Worm (Caenorhabditis elegans) whole organism, L1 larva: Measurements from ENCODE around the gene C06E2.9.

Experiments used
- ceh-8 ChIP-seq: fragments of 200-800 bp; sonication (Bioruptor generic); optimal IDR thresholded peaks from 2 replicates; lab custom pipeline; 2018; ENCODE audit warnings: mild to moderate bottlenecking, missing genetic modification characterization, moderate library complexity, missing compliant biosample characterization
- pqm-1 ChIP-seq: sonication (generic microtip); optimal IDR thresholded peaks from 3 replicates; lab custom pipeline; 2017; ENCODE audit warnings: missing biosample characterization, missing genetic modification characterization

DNA sequence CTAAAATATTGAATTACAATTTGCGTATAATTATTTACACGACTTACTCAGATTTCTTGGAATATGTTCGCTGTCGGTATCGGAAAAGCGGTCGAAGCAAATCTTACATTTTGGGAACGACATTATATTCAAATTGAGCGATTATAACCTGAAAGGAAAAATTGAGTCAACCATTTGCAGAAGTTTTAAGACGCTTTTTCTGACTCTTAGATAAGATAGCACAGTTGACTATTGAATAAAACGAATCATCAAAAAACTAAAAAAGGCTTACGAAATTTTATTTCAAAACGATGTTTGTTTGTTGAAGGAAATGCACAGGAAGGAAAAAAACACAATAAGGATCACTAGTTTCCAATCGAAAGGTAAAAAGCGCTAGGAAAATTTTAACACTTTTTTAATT, 32.7 kb upstream of the C06E2.9 start, which contains the start of gene rcs-1:
- TF ChIP-seq pqm-1 (tag; lab: Kevin White, UChicago), result no peak
- no peak for TF ChIP-seq ceh-8
